Worm (Caenorhabditis elegans): Measurements from ENCODE around the gene F10C2.3.

F10C2.3 gene

ce11 chrV:12070419-12070818, 50.3 kb downstream of the F10C2.3 start, which contains the start of gene kmo-1:
Gene kmo-1 (minus strand): TSS chrV:12070519.
- TF ChIP-seq snpc-1.3 (tag; optimal IDR thresholded peaks at IDR 0.05; ENCODE audit: insufficient read depth) (no peak), madf-3 (GFP tag; IDR thresholded peaks at IDR 0.05) (no peak), Y95B8A.8 (GFP tag; IDR thresholded peaks at IDR 0.05) (no peak), F57C9.4 (tag; optimal IDR thresholded peaks at IDR 0.05) (no peak), pbrm-1 (GFP tag; IDR thresholded peaks at IDR 0.05) (no peak), xnd-1 (tag; optimal IDR thresholded peaks at IDR 0.05) (no peak), F49E8.2 (tag; optimal IDR thresholded peaks at IDR 0.05; ENCODE audit: insufficient read depth) (no peak), ceh-27 (GFP tag; optimal IDR thresholded peaks at IDR 0.05) (no peak), aptf-3 (GFP tag; IDR thresholded peaks at IDR 0.05) (no peak), cebp-1 (GFP tag; IDR thresholded peaks at IDR 0.05) (no peak), cebp-1 (tag; optimal IDR thresholded peaks at IDR 0.05) (no peak), die-1 (tag; optimal IDR thresholded peaks at IDR 0.05) (no peak), nhr-90 (tag; optimal IDR thresholded peaks at IDR 0.05) (no peak), tlf-1 (GFP tag; optimal IDR thresholded peaks at IDR 0.05) (no peak), mes-4 (tag; optimal IDR thresholded peaks at IDR 0.05) (no peak), pha-4 (tag; optimal IDR thresholded peaks at IDR 0.05) (no peak), nfya-1 (tag; optimal IDR thresholded peaks at IDR 0.05; ENCODE audit: borderline replicate concordance, insufficient read depth) (no peak), dpff-1 (tag; optimal IDR thresholded peaks at IDR 0.05) (no peak)

DNA sequence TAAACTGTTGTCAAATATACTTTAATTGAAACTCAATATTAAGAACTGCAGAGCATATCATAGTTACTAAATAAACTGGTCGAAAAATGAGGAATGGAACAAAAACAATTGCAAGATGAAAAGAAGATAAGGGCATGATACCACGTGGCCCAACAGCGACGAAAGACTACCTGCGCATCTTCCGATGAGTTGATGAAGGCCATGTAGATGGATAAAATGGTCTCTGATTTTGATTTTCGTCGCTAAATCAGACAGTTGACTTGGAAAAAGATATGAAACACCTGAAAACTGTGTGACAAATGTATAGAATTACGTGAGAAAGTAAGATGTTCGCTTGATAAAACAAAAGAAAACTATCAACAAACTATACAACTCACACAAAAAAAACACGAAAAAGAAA, 51.4 kb downstream of the F10C2.3 start:
- TF ChIP-seq hmg-1.2 (GFP tag; IDR thresholded peaks at IDR 0.05), result no peak
- TF ChIP-seq rcor-1 (GFP tag; IDR thresholded peaks at IDR 0.05), result no peak
- no peak for TF ChIP-seq K12H6.12 (tag; optimal IDR thresholded peaks at IDR 0.05)
- TF ChIP-seq nhr-27 (tag; optimal IDR thresholded peaks at IDR 0.05), result no peak
- no peak for TF ChIP-seq T26A5.8 (tag; optimal IDR thresholded peaks at IDR 0.05)
- TF ChIP-seq lin-54 (GFP tag; optimal IDR thresholded peaks at IDR 0.05), result no peak
- TF ChIP-seq sea-2 (GFP tag; IDR thresholded peaks at IDR 0.05), result no peak
- no peak for TF ChIP-seq sdz-38 (tag; optimal IDR thresholded peaks at IDR 0.05)
- TF ChIP-seq ztf-26 (tag; optimal IDR thresholded peaks at IDR 0.05), result no peak
- TF ChIP-seq madf-6 (GFP tag; IDR thresholded peaks at IDR 0.05), result no peak
- TF ChIP-seq madf-3 (GFP tag; IDR thresholded peaks at IDR 0.05), result no peak
- TF ChIP-seq D2030.7 (GFP tag; IDR thresholded peaks at IDR 0.05), result no peak
- TF ChIP-seq F52B5.7 (tag; optimal IDR thresholded peaks at IDR 0.05), result no peak
- no peak for TF ChIP-seq aptf-2 (GFP tag; conservative IDR thresholded peaks at IDR 0.05)
- no peak for TF ChIP-seq F49E8.2 (tag; optimal IDR thresholded peaks at IDR 0.05; ENCODE audit: insufficient read depth)
- TF ChIP-seq cebp-1 (GFP tag; IDR thresholded peaks at IDR 0.05), result no peak
- no peak for TF ChIP-seq cebp-1 (tag; optimal IDR thresholded peaks at IDR 0.05)
- TF ChIP-seq cebp-2 (GFP tag; IDR thresholded peaks at IDR 0.05), result no peak
- no peak for TF ChIP-seq akir-1 (GFP tag; optimal IDR thresholded peaks at IDR 0.05)
- no peak for TF ChIP-seq sptf-2 (GFP tag; optimal IDR thresholded peaks at IDR 0.05)

Measured in whole organism, young adult.